Fruit fly (Drosophila melanogaster) whole organism, embryonic: Measurements from ENCODE around the gene Ser12.

ENCODE experiments used
- Abd-B ChIP-seq: fragments of 200-800 bp; sonication (Bioruptor generic); optimal IDR thresholded peaks from 2 replicates; lab custom pipeline; 2018; ENCODE audit warnings: missing biosample characterization, mild to moderate bottlenecking, missing genetic modification characterization, moderate library complexity
- CG10147 ChIP-seq: fragments of 200-800 bp; sonication (Bioruptor generic); optimal IDR thresholded peaks from 2 replicates; lab custom pipeline; 2019; ENCODE audit warnings: missing biosample characterization, mild to moderate bottlenecking, missing genetic modification characterization, moderate library complexity
- CG11085 ChIP-seq: fragments of 200-800 bp; sonication (Bioruptor generic); IDR thresholded peaks from 2 replicates; pipeline ENCODE4 v1.3.6; 2022; ENCODE audit warnings: missing biosample characterization, missing genetic modification characterization
- CG11247 ChIP-seq: fragments of 200-800 bp; sonication (Bioruptor generic); IDR thresholded peaks from 2 replicates; pipeline ENCODE4 v1.3.6; 2022; ENCODE audit warnings: missing biosample characterization, missing genetic modification characterization
- CG11456 ChIP-seq: fragments of 200-800 bp; sonication (Bioruptor generic); IDR thresholded peaks from 3 replicates; pipeline ENCODE4 v1.3.6; 2022; ENCODE audit warnings: missing biosample characterization, missing genetic modification characterization
- CG11695 ChIP-seq: fragments of 200-800 bp; sonication (Bioruptor generic); IDR thresholded peaks from 3 replicates; pipeline ENCODE4 v1.3.6; 2022; ENCODE audit warnings: missing biosample characterization, missing genetic modification characterization
- CG15269 ChIP-seq: fragments of 200-800 bp; sonication (Bioruptor generic); optimal IDR thresholded peaks from 2 replicates; lab custom pipeline; 2018; ENCODE audit warnings: missing biosample characterization, mild to moderate bottlenecking, missing genetic modification characterization, moderate library complexity
- CG15601 ChIP-seq: fragments of 200-800 bp; sonication (Bioruptor generic); optimal IDR thresholded peaks from 3 replicates; lab custom pipeline; 2019; ENCODE audit warnings: missing biosample characterization, mild to moderate bottlenecking, missing genetic modification characterization, moderate library complexity
- CG1647 ChIP-seq: fragments of 200-800 bp; sonication (Bioruptor generic); optimal IDR thresholded peaks from 3 replicates; lab custom pipeline; 2016; ENCODE audit warnings: missing biosample characterization, missing genetic modification characterization
- CG17359 ChIP-seq: fragments of 200-800 bp; sonication (Bioruptor generic); optimal IDR thresholded peaks from 3 replicates; lab custom pipeline; 2018; ENCODE audit warnings: missing biosample characterization, mild to moderate bottlenecking, missing genetic modification characterization, moderate library complexity
- CG2129 ChIP-seq: fragments of 200-800 bp; sonication (Bioruptor generic); IDR thresholded peaks from 2 replicates; pipeline ENCODE4 v1.3.6; 2022; ENCODE audit warnings: missing biosample characterization, missing genetic modification characterization; ENCODE audit not compliant: partially characterized antibody
- CG4328 ChIP-seq: fragments of 200-800 bp; sonication (Bioruptor generic); optimal IDR thresholded peaks from 3 replicates; lab custom pipeline; 2017; ENCODE audit warnings: missing biosample characterization, missing genetic modification reagents, missing genetic modification characterization
- CG6689 ChIP-seq: fragments of 200-800 bp; sonication (Bioruptor generic); IDR thresholded peaks from 2 replicates; pipeline ENCODE4 v1.3.6; 2022; ENCODE audit warnings: missing biosample characterization, missing genetic modification characterization
- CG7372 ChIP-seq: fragments of 200-800 bp; sonication (Bioruptor generic); IDR thresholded peaks from 2 replicates; pipeline ENCODE4 v1.3.6; 2022; ENCODE audit warnings: missing biosample characterization, missing genetic modification characterization
- CG7928 ChIP-seq: fragments of 200-800 bp; sonication (Bioruptor generic); optimal IDR thresholded peaks from 2 replicates; lab custom pipeline; 2017; ENCODE audit warnings: missing biosample characterization, mild to moderate bottlenecking, missing genetic modification characterization
- CG7987 ChIP-seq: fragments of 200-800 bp; sonication (Bioruptor generic); optimal IDR thresholded peaks from 2 replicates; lab custom pipeline; 2018; ENCODE audit warnings: missing biosample characterization, mild to moderate bottlenecking, missing genetic modification characterization, moderate library complexity
- CG8359 ChIP-seq: fragments of 200-800 bp; sonication (Bioruptor generic); optimal IDR thresholded peaks from 2 replicates; lab custom pipeline; 2017; ENCODE audit warnings: missing biosample characterization, mild to moderate bottlenecking, missing genetic modification characterization, borderline replicate concordance
- CG9437 ChIP-seq: fragments of 200-800 bp; sonication (Bioruptor generic); optimal IDR thresholded peaks from 2 replicates; lab custom pipeline; 2018; ENCODE audit warnings: missing biosample characterization, mild to moderate bottlenecking, missing genetic modification characterization
- CoRest ChIP-seq: fragments of 200-800 bp; sonication (Bioruptor generic); optimal IDR thresholded peaks from 3 replicates; lab custom pipeline; 2018; ENCODE audit warnings: missing biosample characterization, mild to moderate bottlenecking, missing genetic modification characterization, moderate library complexity
- D19A ChIP-seq: fragments of 200-800 bp; optimal IDR thresholded peaks from 3 replicates; lab custom pipeline; 2019; ENCODE audit warnings: missing biosample characterization, mild to moderate bottlenecking, missing genetic modification characterization, moderate library complexity
- Dad ChIP-seq: fragments of 200-800 bp; sonication (Bioruptor generic); optimal IDR thresholded peaks from 3 replicates; lab custom pipeline; 2016; ENCODE audit warnings: missing biosample characterization, missing genetic modification characterization
- Lim3 ChIP-seq: fragments of 200-800 bp; sonication (Bioruptor generic); IDR thresholded peaks from 2 replicates; pipeline ENCODE4 v1.3.6; 2022; ENCODE audit warnings: missing biosample characterization, missing genetic modification characterization
- Mad ChIP-seq: fragments of 200-800 bp; sonication (Bioruptor generic); optimal IDR thresholded peaks from 2 replicates; lab custom pipeline; 2016; ENCODE audit warnings: missing biosample characterization, missing genetic modification characterization
- NfI ChIP-seq: fragments of 200-800 bp; sonication (Bioruptor generic); optimal IDR thresholded peaks from 3 replicates; lab custom pipeline; 2018; ENCODE audit warnings: missing biosample characterization, mild to moderate bottlenecking, missing genetic modification characterization, moderate library complexity
- Poxn ChIP-seq: fragments of 200-800 bp; sonication (Bioruptor generic); IDR thresholded peaks from 2 replicates; pipeline ENCODE4 v1.3.6; 2022; ENCODE audit warnings: missing biosample characterization, missing genetic modification characterization
- Side ChIP-seq: fragments of 200-800 bp; sonication (Bioruptor generic); optimal IDR thresholded peaks from 2 replicates; lab custom pipeline; 2016; ENCODE audit warnings: missing biosample characterization, missing genetic modification characterization
- ase ChIP-seq: fragments of 200-800 bp; sonication (Bioruptor generic); IDR thresholded peaks from 3 replicates; pipeline ENCODE4 v1.3.6; 2022; ENCODE audit warnings: missing biosample characterization, missing genetic modification characterization
- az2 ChIP-seq: fragments of 200-800 bp; sonication (Bioruptor generic); optimal IDR thresholded peaks from 3 replicates; lab custom pipeline; 2016; ENCODE audit warnings: missing biosample characterization, missing genetic modification characterization
- bab2 ChIP-seq: fragments of 200-800 bp; sonication (Bioruptor generic); optimal IDR thresholded peaks from 2 replicates; lab custom pipeline; 2016; ENCODE audit warnings: missing biosample characterization, missing genetic modification characterization
- cas ChIP-seq: fragments of 200-800 bp; sonication (Bioruptor generic); IDR thresholded peaks from 2 replicates; pipeline ENCODE4 v1.3.6; 2022; ENCODE audit warnings: missing biosample characterization, missing genetic modification characterization
- chm ChIP-seq: fragments of 200-800 bp; sonication (Bioruptor generic); IDR thresholded peaks from 2 replicates; pipeline ENCODE4 v1.3.6; 2022; ENCODE audit warnings: missing biosample characterization, missing genetic modification characterization
- croc ChIP-seq: fragments of 200-800 bp; sonication (Bioruptor generic); conservative IDR thresholded peaks from 3 replicates; pipeline ENCODE4 v1.3.6; 2022; ENCODE audit warnings: missing biosample characterization, missing genetic modification characterization
- crol ChIP-seq: fragments of 200-800 bp; sonication (Bioruptor generic); IDR thresholded peaks from 2 replicates; pipeline ENCODE4 v1.3.6; 2022; ENCODE audit warnings: missing biosample characterization, missing genetic modification characterization
- emc ChIP-seq: fragments of 200-800 bp; sonication (Bioruptor generic); optimal IDR thresholded peaks from 2 replicates; lab custom pipeline; 2016; ENCODE audit warnings: missing biosample characterization, missing genetic modification characterization
- ems ChIP-seq: fragments of 200-800 bp; sonication (Bioruptor generic); optimal IDR thresholded peaks from 3 replicates; lab custom pipeline; 2016; ENCODE audit warnings: missing biosample characterization, missing genetic modification characterization
- ham ChIP-seq: fragments of 200-800 bp; sonication (Bioruptor generic); IDR thresholded peaks from 2 replicates; pipeline ENCODE4 v1.3.6; 2022; ENCODE audit warnings: missing biosample characterization, missing genetic modification characterization
- inv ChIP-seq: fragments of 200-800 bp; sonication (Bioruptor generic); IDR thresholded peaks from 2 replicates; pipeline ENCODE4 v1.3.6; 2022; ENCODE audit warnings: missing biosample characterization, missing genetic modification characterization; ENCODE audit not compliant: partially characterized antibody
- lbe ChIP-seq: fragments of 200-800 bp; sonication (Bioruptor generic); optimal IDR thresholded peaks from 2 replicates; lab custom pipeline; 2016; ENCODE audit warnings: missing biosample characterization, mild to moderate bottlenecking, missing genetic modification characterization
- lilli ChIP-seq: fragments of 200-800 bp; sonication (Bioruptor generic); optimal IDR thresholded peaks from 3 replicates; lab custom pipeline; 2016; ENCODE audit warnings: missing biosample characterization, missing genetic modification characterization
- lola ChIP-seq, 3 experiments: fragments of >200 bp in 2 of 3; fragments of 200-800 bp in 1 of 3; sonication (Bioruptor generic) in 1 of 3; optimal IDR thresholded peaks; 2 replicates each; lab custom pipeline; 2017 to 2019; ENCODE audit warnings: missing biosample characterization in 3 of 3, missing genetic modification characterization in 3 of 3, mild to moderate bottlenecking in 1 of 3, moderate library complexity in 1 of 3
- otp ChIP-seq: fragments of 200-800 bp; sonication (Bioruptor generic); IDR thresholded peaks from 3 replicates; pipeline ENCODE4, ENCODE4 v1.3.6; 2022; ENCODE audit warnings: missing biosample characterization, missing genetic modification characterization
- pfk ChIP-seq: fragments of 200-800 bp; sonication (Bioruptor generic); optimal IDR thresholded peaks from 2 replicates; lab custom pipeline; 2018; ENCODE audit warnings: missing biosample characterization, mild to moderate bottlenecking, missing genetic modification characterization, moderate library complexity
- repo ChIP-seq: fragments of 200-800 bp; sonication (Bioruptor generic); optimal IDR thresholded peaks from 2 replicates; lab custom pipeline; 2016; ENCODE audit warnings: missing biosample characterization, missing genetic modification characterization
- ssp ChIP-seq: fragments of 200-800 bp; sonication (Bioruptor generic); IDR thresholded peaks from 2 replicates; pipeline ENCODE4 v1.3.6; 2022; ENCODE audit warnings: missing biosample characterization, missing genetic modification characterization
- tll ChIP-seq, 2 experiments: fragments of 200-800 bp in 1 of 2; fragments of >200 bp in 1 of 2; sonication (Bioruptor generic) in 1 of 2; optimal IDR thresholded peaks; 2 replicates each; lab custom pipeline; 2017 to 2019; ENCODE audit warnings: missing biosample characterization in 2 of 2, missing genetic modification characterization in 2 of 2, mild to moderate bottlenecking in 1 of 2, moderate library complexity in 1 of 2
- trh ChIP-seq: fragments of 200-800 bp; sonication (Bioruptor generic); optimal IDR thresholded peaks from 2 replicates; lab custom pipeline; 2016; ENCODE audit warnings: missing biosample characterization, missing genetic modification characterization
- tup ChIP-seq: fragments of 200-800 bp; sonication (Bioruptor generic); optimal IDR thresholded peaks from 2 replicates; lab custom pipeline; 2016; ENCODE audit warnings: missing biosample characterization, mild to moderate bottlenecking, missing genetic modification characterization, moderate library complexity
- unc-4 ChIP-seq: fragments of 200-800 bp; sonication (Bioruptor generic); IDR thresholded peaks from 2 replicates; pipeline ENCODE4 v1.3.6; 2022; ENCODE audit warnings: missing biosample characterization, missing genetic modification characterization; ENCODE audit not compliant: partially characterized antibody

The Ser12 gene

DNA sequence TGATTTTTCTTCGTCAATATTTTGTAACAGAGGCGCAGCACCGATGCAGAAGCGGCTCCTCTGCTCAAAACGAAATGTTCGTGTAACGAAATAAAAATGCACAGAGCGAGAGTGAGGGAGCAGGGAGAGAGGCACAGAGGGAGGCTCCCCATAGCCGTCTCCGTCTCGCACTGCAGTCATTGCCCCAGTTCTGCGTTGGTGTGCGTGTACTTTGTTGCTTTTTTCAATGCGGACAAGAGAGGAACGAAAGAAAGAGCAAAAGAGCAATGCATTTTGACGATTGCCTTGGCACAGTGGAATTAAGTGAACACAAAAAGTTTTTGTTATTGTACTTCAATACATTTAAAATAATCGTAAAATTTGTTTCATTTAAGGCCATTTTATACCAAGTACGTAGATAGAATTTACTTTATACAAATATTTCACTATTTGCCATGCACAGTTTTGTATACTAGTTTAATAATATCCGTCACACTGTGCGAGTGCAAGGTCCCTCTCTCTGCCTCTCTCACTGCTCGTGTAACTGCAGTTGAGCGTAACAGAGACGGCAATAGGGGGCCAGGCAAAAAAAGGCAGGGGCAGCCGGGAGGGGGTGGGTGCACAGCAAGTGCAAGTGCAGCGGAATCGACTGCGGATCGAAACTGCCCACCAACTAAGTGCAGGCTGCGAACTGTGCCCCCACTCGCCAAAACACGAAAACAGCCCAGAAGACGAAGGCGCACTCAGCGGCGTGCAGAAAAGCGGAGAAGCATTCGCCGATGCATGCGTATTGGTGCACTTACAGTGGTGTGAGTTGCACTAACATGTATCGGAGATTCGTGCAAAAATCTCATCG lies 48.8 kb downstream of the Ser12 start (continued):
- peak; percentile 96 for TF ChIP-seq CG1647 (GFP tag; lab: Kevin White, UChicago)
- no peak for TF ChIP-seq unc-4 (GFP tag; lab: Robert Waterston, UW)
- TF ChIP-seq CoRest (tag; lab: Kevin White, UChicago), result peak; percentile 98
- peak; percentile 96 for TF ChIP-seq CG15269
- peak; percentile 98 for TF ChIP-seq crol (GFP tag; lab: Robert Waterston, UW)
- TF ChIP-seq ems (GFP tag; lab: Kevin White, UChicago), result peak; percentile 98
- 0 out of 2 replicates have a peak, but pooled peaks have one; percentile 33 for TF ChIP-seq CG2129 (GFP tag; lab: Robert Waterston, UW)
- TF ChIP-seq CG11247, result peak; percentile 96
- peak; percentile 99 for TF ChIP-seq ase
- peak; percentile 94 for TF ChIP-seq tup (GFP tag; lab: Kevin White, UChicago)
- TF ChIP-seq CG10147 (GFP tag; lab: Kevin White, UChicago), result peak; percentile 93
- peak; percentile 98 for TF ChIP-seq Lim3 (GFP tag; lab: Robert Waterston, UW)
- TF ChIP-seq tll (GFP tag; optimal IDR thresholded peaks at IDR 0.05; lab: Kevin White, UChicago), result peak in 1 of 2 experiments; percentile 90
- TF ChIP-seq Side (GFP tag; lab: Kevin White, UChicago), result peak; percentile 98
- TF ChIP-seq lilli (GFP tag; lab: Kevin White, UChicago), result peak; percentile 97
- TF ChIP-seq repo (GFP tag; lab: Kevin White, UChicago), result peak; percentile 97
- TF ChIP-seq az2 (GFP tag; lab: Kevin White, UChicago), result peak; percentile 100
- TF ChIP-seq pfk (GFP tag; lab: Kevin White, UChicago), result no peak
- peak; percentile 97 for TF ChIP-seq Abd-B (GFP tag; lab: Kevin White, UChicago)
- TF ChIP-seq CG11695, result peak; percentile 98
- peak; percentile 66 for TF ChIP-seq emc (GFP tag; lab: Kevin White, UChicago)
- TF ChIP-seq CG4328 (GFP tag; lab: Kevin White, UChicago), result peak; percentile 89
- peak; percentile 98 for TF ChIP-seq bab2 (GFP tag; lab: Kevin White, UChicago)
- TF ChIP-seq lola (GFP tag; optimal IDR thresholded peaks at IDR 0.05; lab: Kevin White, UChicago), result peak in 1 of 3 experiments; percentile 100
- peak; percentile 79 for TF ChIP-seq CG7987 (GFP tag; lab: Kevin White, UChicago)
- peak; percentile 97 for TF ChIP-seq trh (GFP tag; lab: Kevin White, UChicago)
- TF ChIP-seq CG11085 (GFP tag; lab: Robert Waterston, UW), result peak; percentile 89
- peak; percentile 98 for TF ChIP-seq D19A (tag; lab: Kevin White, UChicago)
- 0 out of 2 replicates have a peak, but pooled peaks have one; percentile 35 for TF ChIP-seq ham (GFP tag; lab: Robert Waterston, UW)
- TF ChIP-seq Dad, result peak; percentile 97
- TF ChIP-seq lbe, result peak; percentile 99
- TF ChIP-seq NfI (GFP tag; lab: Kevin White, UChicago), result peak; percentile 95
- peak; percentile 99 for TF ChIP-seq CG15601 (tag; lab: Kevin White, UChicago)
- TF ChIP-seq cas, result peak; percentile 79
- peak; percentile 94 for TF ChIP-seq CG9437 (GFP tag; lab: Kevin White, UChicago)
- peak; percentile 100 for TF ChIP-seq CG17359 (tag; lab: Kevin White, UChicago)
- peak; percentile 98 for TF ChIP-seq Mad
- TF ChIP-seq CG11456 (GFP tag; lab: Robert Waterston, UW), result peak; percentile 89
- TF ChIP-seq CG7928 (GFP tag; lab: Kevin White, UChicago), result peak; percentile 44
- peak; percentile 94 for TF ChIP-seq ssp
- no peak for TF ChIP-seq Poxn (GFP tag; lab: Robert Waterston, UW)
- peak; percentile 99 for TF ChIP-seq otp (GFP tag; lab: Robert Waterston, UW)
- peak; percentile 51; the same call in 1 of the 2 replicates for TF ChIP-seq inv (GFP tag; lab: Robert Waterston, UW)
- peak; percentile 100 for TF ChIP-seq croc (GFP tag; lab: Robert Waterston, UW)
- peak; percentile 99 for TF ChIP-seq chm (GFP tag; lab: Robert Waterston, UW)
- peak; percentile 99 for TF ChIP-seq CG6689
- TF ChIP-seq CG8359 (GFP tag; lab: Kevin White, UChicago), result peak; percentile 96
- TF ChIP-seq CG7372 (GFP tag; lab: Robert Waterston, UW), result peak; percentile 96
